Fruit fly (Drosophila melanogaster): ENCODE measurements around the gene O-fut2.
A peak's percentile ranks its signal among the peaks of the same experiment; 100 is the strongest.

O-fut2 gene

DNA sequence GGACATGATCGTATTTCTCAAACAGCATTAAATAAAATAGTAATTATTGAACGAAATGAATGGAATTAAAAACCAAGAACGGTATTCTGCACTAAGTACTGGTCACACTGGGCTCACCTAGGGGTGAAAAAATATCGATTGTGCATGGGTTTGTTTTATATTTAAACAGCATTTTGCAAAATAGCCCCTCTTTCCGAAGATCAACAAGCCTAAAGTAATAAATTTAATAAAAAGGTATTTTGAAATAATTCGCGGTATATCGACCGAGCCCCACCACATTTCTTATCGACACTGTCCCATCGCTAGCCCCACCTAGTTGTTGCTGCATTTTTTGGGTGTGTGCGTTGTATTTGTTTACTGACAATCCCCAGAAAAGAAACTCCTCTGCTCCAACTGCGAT is 4.8 kb upstream of the O-fut2 start, which contains the start of gene pck (continued):
- TF ChIP-seq al (GFP tag; IDR thresholded peaks at IDR 0.05), result peak; percentile 60
- no peak for TF ChIP-seq Poxn (GFP tag; IDR thresholded peaks at IDR 0.05)
- peak; percentile 27; the same call in 1 of the 2 replicates for TF ChIP-seq Drgx (GFP tag; IDR thresholded peaks at IDR 0.05)
- TF ChIP-seq Ets65A (GFP tag), result no peak
- peak; percentile 36 for TF ChIP-seq CG9817 (tag; optimal IDR thresholded peaks at IDR 0.05)
- peak; percentile 53; the same call in 1 of the 3 replicates for TF ChIP-seq CG6791 (GFP tag; IDR thresholded peaks at IDR 0.05; ENCODE audit: partially characterized antibody)
- no peak for TF ChIP-seq CG4328 (GFP tag; optimal IDR thresholded peaks at IDR 0.05)
- TF ChIP-seq sc (optimal IDR thresholded peaks at IDR 0.05), result no peak
- TF ChIP-seq sc (GFP tag; optimal IDR thresholded peaks at IDR 0.05), result no peak
- peak; percentile 65 for TF ChIP-seq CG13287 (GFP tag; IDR thresholded peaks at IDR 0.05; ENCODE audit: partially characterized antibody)
- TF ChIP-seq Ssrp (tag; optimal IDR thresholded peaks at IDR 0.05), result peak; percentile 25
- TF ChIP-seq sob (GFP tag; IDR thresholded peaks at IDR 0.05), result peak; percentile 63; the same call in 1 of the 2 replicates
- peak; percentile 51 for TF ChIP-seq CG15601 (tag; optimal IDR thresholded peaks at IDR 0.05)
- TF ChIP-seq Antp (GFP tag; optimal IDR thresholded peaks at IDR 0.05), result peak; percentile 63
- TF ChIP-seq HLH54F (GFP tag; optimal IDR thresholded peaks at IDR 0.05), result peak; percentile 53
- TF ChIP-seq seq (GFP tag; IDR thresholded peaks at IDR 0.05), result peak; percentile 67; the same call in 1 of the 2 replicates
- no peak for TF ChIP-seq CG17385 (GFP tag; optimal IDR thresholded peaks at IDR 0.05)
- TF ChIP-seq Ada2b (GFP tag; IDR thresholded peaks at IDR 0.05), result peak; percentile 43; the same call in 1 of the 2 replicates
- peak; percentile 36 for TF ChIP-seq gcm2 (GFP tag; optimal IDR thresholded peaks at IDR 0.05)
- peak; percentile 24; the same call in 1 of the 3 replicates for TF ChIP-seq CG14860 (GFP tag; IDR thresholded peaks at IDR 0.05; ENCODE audit: partially characterized antibody)
- TF ChIP-seq HLH3B (GFP tag; IDR thresholded peaks at IDR 0.05), result peak; percentile 35; the same call in 1 of the 2 replicates
- TF ChIP-seq ATbp (GFP tag; optimal IDR thresholded peaks at IDR 0.05), result peak; percentile 37
- TF ChIP-seq slou (GFP tag; optimal IDR thresholded peaks at IDR 0.05), result no peak
- peak; percentile 14 for TF ChIP-seq Dek (tag; optimal IDR thresholded peaks at IDR 0.05)
- peak; percentile 76 for TF ChIP-seq CG9797 (GFP tag; optimal IDR thresholded peaks at IDR 0.05)
- 0 out of 3 replicates have a peak, but pooled peaks have one; percentile 30 for TF ChIP-seq vnd (GFP tag; IDR thresholded peaks at IDR 0.05; ENCODE audit: partially characterized antibody)
- no peak for TF ChIP-seq Stat92E (GFP tag; optimal IDR thresholded peaks at IDR 0.05)
- TF ChIP-seq lola (GFP tag; optimal IDR thresholded peaks at IDR 0.05), result peak in 1 of 3 experiments; percentile 48

DNA sequence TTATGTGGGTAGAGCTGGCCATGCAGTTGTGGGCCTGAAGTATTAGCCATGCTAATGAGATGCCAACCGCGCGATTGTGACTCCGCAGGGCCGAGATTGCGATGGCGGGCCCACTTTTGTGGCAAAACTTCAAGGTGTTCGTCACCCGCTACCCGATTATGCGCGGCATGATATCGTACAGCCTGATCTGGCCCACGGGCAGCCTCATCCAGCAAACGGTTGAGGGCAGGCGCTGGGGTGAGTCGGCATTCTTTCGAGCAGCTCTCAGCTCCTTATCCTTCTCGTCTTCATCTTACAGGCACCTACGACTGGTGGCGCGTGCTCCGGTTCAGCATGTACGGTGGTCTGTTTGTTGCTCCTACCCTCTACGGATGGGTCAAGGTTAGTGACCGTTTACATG is 3.9 kb upstream of the O-fut2 start, which contains the start of gene CG32808:
Gene CG32808, minus strand, starts transcription at position 101 of the 400 bp plus-strand sequence.
- TF ChIP-seq bab2 (GFP tag; optimal IDR thresholded peaks at IDR 0.05) (no peak), CG17912 (GFP tag; optimal IDR thresholded peaks at IDR 0.05) (no peak), CG18262 (tag; optimal IDR thresholded peaks at IDR 0.05) (no peak), cas (GFP tag; IDR thresholded peaks at IDR 0.05) (no peak), sug (tag; optimal IDR thresholded peaks at IDR 0.05) (no peak), Fer2 (tag; optimal IDR thresholded peaks at IDR 0.05) (no peak), Aef1 (GFP tag; IDR thresholded peaks at IDR 0.05) (no peak), Nf-YB (GFP tag; optimal IDR thresholded peaks at IDR 0.05) (no peak), lov (optimal IDR thresholded peaks at IDR 0.05) (no peak), lov (GFP tag; IDR thresholded peaks at IDR 0.05) (no peak), CG18619 (GFP tag; optimal IDR thresholded peaks at IDR 0.05) (no peak), CG7556 (GFP tag; optimal IDR thresholded peaks at IDR 0.05) (no peak), cwo (GFP tag; optimal IDR thresholded peaks at IDR 0.05) (no peak), Myb (GFP tag; optimal IDR thresholded peaks at IDR 0.05) (no peak), CG10431 (GFP tag; optimal IDR thresholded peaks at IDR 0.05) (no peak), Poxn (GFP tag; IDR thresholded peaks at IDR 0.05) (no peak), vvl (GFP tag; IDR thresholded peaks at IDR 0.05) (no peak), Antp (GFP tag; optimal IDR thresholded peaks at IDR 0.05) (no peak), CG5180 (GFP tag; optimal IDR thresholded peaks at IDR 0.05) (no peak), CG11560 (tag; IDR thresholded peaks at IDR 0.05) (no peak), ranshi (GFP tag; IDR thresholded peaks at IDR 0.05) (no peak)
